Fruit fly (Drosophila melanogaster): ENCODE data around the gene CG5274.

Gene CG5274

dm6 chr3L:20398243-20399222 is 28.9 kb downstream of the CG5274 start (continued):
- peak; percentile 63 for TF ChIP-seq Atf-2 (GFP tag; optimal IDR thresholded peaks at IDR 0.05)
- TF ChIP-seq row (GFP tag; IDR thresholded peaks at IDR 0.05), result peak; percentile 82
- 0 out of 2 replicates have a peak, but pooled peaks have one; percentile 28 for TF ChIP-seq dati (GFP tag; IDR thresholded peaks at IDR 0.05)
- peak; percentile 65 for TF ChIP-seq pum (GFP tag; optimal IDR thresholded peaks at IDR 0.05)
- TF ChIP-seq btn (GFP tag; optimal IDR thresholded peaks at IDR 0.05), result peak; percentile 18
- peak; percentile 71 for TF ChIP-seq corto (GFP tag; optimal IDR thresholded peaks at IDR 0.05)
- TF ChIP-seq D (optimal IDR thresholded peaks at IDR 0.05), result no peak
- peak; percentile 77 for TF ChIP-seq D (GFP tag; optimal IDR thresholded peaks at IDR 0.05)
- TF ChIP-seq luna (GFP tag; optimal IDR thresholded peaks at IDR 0.05), result no peak
- peak; percentile 66 for TF ChIP-seq pnt (GFP tag; optimal IDR thresholded peaks at IDR 0.05)
- peak; percentile 72 for TF ChIP-seq CG16863 (GFP tag; optimal IDR thresholded peaks at IDR 0.05)
- peak; percentile 77 for TF ChIP-seq salm (tag; optimal IDR thresholded peaks at IDR 0.05)
- no peak for TF ChIP-seq ato (GFP tag; IDR thresholded peaks at IDR 0.05; ENCODE audit: partially characterized antibody)
- no peak for TF ChIP-seq Scr (GFP tag; IDR thresholded peaks at IDR 0.05; ENCODE audit: partially characterized antibody)
- TF ChIP-seq croc (GFP tag; conservative IDR thresholded peaks at IDR 0.05), result peak; percentile 36; the same call in 2 of the 3 replicates
- peak; percentile 80 for TF ChIP-seq Awh (GFP tag; IDR thresholded peaks at IDR 0.05)
- peak; percentile 93 for TF ChIP-seq CoRest (tag; optimal IDR thresholded peaks at IDR 0.05)
- TF ChIP-seq NC2β (GFP tag; optimal IDR thresholded peaks at IDR 0.05), result peak; percentile 50
- peak; percentile 92 for TF ChIP-seq CG8924 (tag; optimal IDR thresholded peaks at IDR 0.05)
- peak; percentile 39 for TF ChIP-seq emc (GFP tag; optimal IDR thresholded peaks at IDR 0.05)
- peak; percentile 82 for TF ChIP-seq odd (GFP tag; optimal IDR thresholded peaks at IDR 0.05)
- peak; percentile 74 for TF ChIP-seq stc (GFP tag; IDR thresholded peaks at IDR 0.05)
- peak; percentile 88 for TF ChIP-seq tio (GFP tag; optimal IDR thresholded peaks at IDR 0.05)
- TF ChIP-seq chif (GFP tag; optimal IDR thresholded peaks at IDR 0.05), result peak; percentile 56 to 72
- TF ChIP-seq stwl (tag; optimal IDR thresholded peaks at IDR 0.05), result no peak
- TF ChIP-seq CG15011 (GFP tag; optimal IDR thresholded peaks at IDR 0.05), result peak; percentile 70
- no peak for TF ChIP-seq CG3726 (GFP tag; IDR thresholded peaks at IDR 0.05)
- TF ChIP-seq Dip2 (GFP tag; IDR thresholded peaks at IDR 0.05), result no peak
- TF ChIP-seq ind (GFP tag; optimal IDR thresholded peaks at IDR 0.05), result peak; percentile 85
- TF ChIP-seq pho (GFP tag; optimal IDR thresholded peaks at IDR 0.05), result peak; percentile 80
- TF ChIP-seq Sry-δ (GFP tag; optimal IDR thresholded peaks at IDR 0.05), result peak; percentile 26
- TF ChIP-seq BEAF-32 (GFP tag; optimal IDR thresholded peaks at IDR 0.05), result no peak
- TF ChIP-seq unpg (GFP tag; optimal IDR thresholded peaks at IDR 0.05), result peak; percentile 89
- TF ChIP-seq CG15601 (tag; optimal IDR thresholded peaks at IDR 0.05), result peak; percentile 82
- peak; percentile 82 for TF ChIP-seq Hr3 (GFP tag; optimal IDR thresholded peaks at IDR 0.05)
- TF ChIP-seq pan (optimal IDR thresholded peaks at IDR 0.05), result no peak
- peak in 1 of 2 experiments; percentile 73 for TF ChIP-seq pan (GFP tag; optimal IDR thresholded peaks at IDR 0.05 in 1 of 2, IDR thresholded peaks at IDR 0.05 in 1 of 2)
- peak; percentile 63 for TF ChIP-seq ssp (GFP tag; IDR thresholded peaks at IDR 0.05)
- TF ChIP-seq CG14965 (GFP tag; optimal IDR thresholded peaks at IDR 0.05; ENCODE audit: borderline replicate concordance), result peak; percentile 38
- TF ChIP-seq NfI (GFP tag; optimal IDR thresholded peaks at IDR 0.05), result peak; percentile 87
- peak; percentile 33 for TF ChIP-seq Sry-β (GFP tag; optimal IDR thresholded peaks at IDR 0.05)
- no peak for TF ChIP-seq z (GFP tag; IDR thresholded peaks at IDR 0.05)
- peak; percentile 66 for TF ChIP-seq maf-S (GFP tag; optimal IDR thresholded peaks at IDR 0.05)
- peak; percentile 61 for TF ChIP-seq Xrp1 (GFP tag; IDR thresholded peaks at IDR 0.05)
- peak; percentile 72 for TF ChIP-seq CG9609 (GFP tag; optimal IDR thresholded peaks at IDR 0.05)
- TF ChIP-seq dimm (GFP tag; IDR thresholded peaks at IDR 0.05), result no peak
- TF ChIP-seq trem (tag; optimal IDR thresholded peaks at IDR 0.05), result peak; percentile 77
- peak; percentile 91 for TF ChIP-seq CG18262 (tag; optimal IDR thresholded peaks at IDR 0.05)
- TF ChIP-seq Spps (tag; optimal IDR thresholded peaks at IDR 0.05), result peak; percentile 42

Measured in whole organism, embryonic.